Fruit fly (Drosophila melanogaster) whole organism, embryonic: Measurements from ENCODE around the gene CG33281.

ENCODE experiments used
- Adf1 ChIP-seq: fragments of 200-800 bp; sonication (Bioruptor generic); IDR thresholded peaks from 2 replicates; pipeline ENCODE4 v1.3.6; 2022; ENCODE audit warnings: missing biosample characterization, missing genetic modification characterization
- Blimp-1 ChIP-seq: fragments of 200-800 bp; sonication (Bioruptor generic); optimal IDR thresholded peaks from 3 replicates; lab custom pipeline; 2018; ENCODE audit warnings: missing biosample characterization, missing genetic modification characterization, mild to moderate bottlenecking, moderate library complexity, missing genetic modification reagents
- CG10209 ChIP-seq: fragments of 200-800 bp; sonication (Bioruptor generic); optimal IDR thresholded peaks from 3 replicates; lab custom pipeline; 2017; ENCODE audit warnings: missing biosample characterization, mild to moderate bottlenecking, missing genetic modification characterization, missing genetic modification reagents
- CG1024 ChIP-seq: fragments of 200-800 bp; sonication (Bioruptor generic); IDR thresholded peaks from 2 replicates; pipeline ENCODE4 v1.3.6; 2022; ENCODE audit warnings: missing biosample characterization, missing genetic modification characterization
- CG10366 ChIP-seq: fragments of 200-800 bp; sonication (Bioruptor generic); IDR thresholded peaks from 2 replicates; pipeline ENCODE4 v1.3.6; 2022; ENCODE audit warnings: missing biosample characterization, missing genetic modification characterization
- CG11504 ChIP-seq: fragments of 200-800 bp; sonication (Bioruptor generic); optimal IDR thresholded peaks from 3 replicates; lab custom pipeline; 2019; ENCODE audit warnings: missing biosample characterization, mild to moderate bottlenecking, missing genetic modification characterization, moderate library complexity
- CG12071 ChIP-seq: fragments of 200-800 bp; sonication (Bioruptor generic); optimal IDR thresholded peaks from 3 replicates; lab custom pipeline; 2018; ENCODE audit warnings: missing biosample characterization, mild to moderate bottlenecking, missing genetic modification characterization
- CG13775 ChIP-seq: fragments of 200-800 bp; sonication (Bioruptor generic); optimal IDR thresholded peaks from 3 replicates; lab custom pipeline; 2017; ENCODE audit warnings: missing biosample characterization, mild to moderate bottlenecking, missing genetic modification characterization
- CG17802 ChIP-seq: fragments of 200-800 bp; sonication (Bioruptor generic); optimal IDR thresholded peaks from 2 replicates; lab custom pipeline; 2018; ENCODE audit warnings: missing biosample characterization, mild to moderate bottlenecking, missing genetic modification characterization, moderate library complexity
- CG17829 ChIP-seq: fragments of 200-800 bp; optimal IDR thresholded peaks from 2 replicates; lab custom pipeline; 2019; ENCODE audit warnings: missing biosample characterization, mild to moderate bottlenecking, missing genetic modification characterization, moderate library complexity
- CG1832 ChIP-seq: fragments of 200-800 bp; sonication (Bioruptor generic); optimal IDR thresholded peaks from 2 replicates; lab custom pipeline; 2017; ENCODE audit warnings: missing biosample characterization, mild to moderate bottlenecking, missing genetic modification characterization, inconsistent platforms
- CG3995 ChIP-seq: fragments of 200-800 bp; sonication (Bioruptor generic); optimal IDR thresholded peaks from 3 replicates; lab custom pipeline; 2016; ENCODE audit warnings: missing biosample characterization, missing genetic modification characterization
- CG42726 ChIP-seq: fragments of 200-800 bp; sonication (Bioruptor generic); IDR thresholded peaks from 2 replicates; pipeline ENCODE4 v1.3.6; 2022; ENCODE audit warnings: missing biosample characterization, missing genetic modification characterization; ENCODE audit not compliant: partially characterized antibody
- CG4360 ChIP-seq: fragments of 200-800 bp; sonication (Bioruptor generic); IDR thresholded peaks from 2 replicates; pipeline ENCODE4 v1.3.6; 2022; ENCODE audit warnings: missing biosample characterization, missing genetic modification characterization
- CG6272 ChIP-seq: fragments of 200-800 bp; sonication (Bioruptor generic); IDR thresholded peaks from 2 replicates; pipeline ENCODE4 v1.3.6; 2022; ENCODE audit warnings: missing biosample characterization, missing genetic modification characterization
- CG6791 ChIP-seq: fragments of 200-800 bp; sonication (Bioruptor generic); IDR thresholded peaks from 3 replicates; pipeline ENCODE4 v1.3.6; 2022; ENCODE audit warnings: missing biosample characterization, missing genetic modification characterization; ENCODE audit not compliant: partially characterized antibody
- CG7839 ChIP-seq: fragments of 200-800 bp; sonication (Bioruptor generic); optimal IDR thresholded peaks from 3 replicates; lab custom pipeline; 2018; ENCODE audit warnings: missing biosample characterization, mild to moderate bottlenecking, missing genetic modification characterization, moderate library complexity
- CG7963 ChIP-seq: fragments of 200-800 bp; sonication (Bioruptor generic); IDR thresholded peaks from 3 replicates; pipeline ENCODE4 v1.3.6; 2022; ENCODE audit warnings: missing biosample characterization, missing genetic modification characterization; ENCODE audit not compliant: partially characterized antibody
- CG8944 ChIP-seq: fragments of 200-800 bp; sonication (Bioruptor generic); optimal IDR thresholded peaks from 3 replicates; lab custom pipeline; 2016; ENCODE audit warnings: missing biosample characterization, missing genetic modification characterization
- Deaf1 ChIP-seq: fragments of 200-800 bp; optimal IDR thresholded peaks from 3 replicates; lab custom pipeline; 2019; ENCODE audit warnings: missing biosample characterization, mild to moderate bottlenecking, missing genetic modification characterization, moderate library complexity
- Dfd ChIP-seq, 2 experiments: fragments of >200 bp; optimal IDR thresholded peaks; 2 replicates each; lab custom pipeline; 2017; ENCODE audit warnings: missing biosample characterization in 2 of 2, missing genetic modification characterization in 2 of 2
- Dp ChIP-seq: fragments of 200-800 bp; sonication (Bioruptor generic); optimal IDR thresholded peaks from 2 replicates; lab custom pipeline; 2018; ENCODE audit warnings: missing biosample characterization, mild to moderate bottlenecking, missing genetic modification characterization, moderate library complexity
- Dref ChIP-seq: fragments of 200-800 bp; sonication (Bioruptor generic); IDR thresholded peaks from 2 replicates; pipeline ENCODE4 v1.3.6; 2022; ENCODE audit warnings: missing biosample characterization, missing genetic modification characterization
- Ets65A ChIP-seq: fragments of 200-800 bp; sonication (Bioruptor generic); peaks from one replicate; lab custom pipeline; 2016; ENCODE audit warnings: missing biosample characterization, missing genetic modification characterization
- Hr3 ChIP-seq: fragments of 200-800 bp; sonication (Bioruptor generic); optimal IDR thresholded peaks from 3 replicates; lab custom pipeline; 2016; ENCODE audit warnings: missing biosample characterization, missing genetic modification characterization
- Lhr ChIP-seq: fragments of 200-800 bp; sonication (Bioruptor generic); optimal IDR thresholded peaks from 3 replicates; lab custom pipeline; 2017; ENCODE audit warnings: mild to moderate bottlenecking, missing biosample characterization, missing genetic modification reagents, missing genetic modification characterization
- NFAT ChIP-seq: fragments of 200-800 bp; sonication (Bioruptor generic); IDR thresholded peaks from 2 replicates; pipeline ENCODE4 v1.3.6; 2022; ENCODE audit warnings: missing biosample characterization, missing genetic modification characterization
- NK7.1 ChIP-seq: fragments of 200-800 bp; sonication (Bioruptor generic); optimal IDR thresholded peaks from 3 replicates; lab custom pipeline; 2016; ENCODE audit warnings: missing biosample characterization, missing genetic modification characterization
- Sox100B ChIP-seq: fragments of 200-800 bp; sonication (Bioruptor generic); optimal IDR thresholded peaks from 3 replicates; lab custom pipeline; 2018; ENCODE audit warnings: missing biosample characterization, mild to moderate bottlenecking, missing genetic modification characterization
- Stat92E ChIP-seq, 3 experiments: fragments of >200 bp in 2 of 3; fragments of 200-800 bp in 1 of 3; sonication (Bioruptor generic) in 1 of 3; optimal IDR thresholded peaks; 2 replicates each; lab custom pipeline; 2017 to 2019; ENCODE audit warnings: missing biosample characterization in 3 of 3, missing genetic modification characterization in 3 of 3, mild to moderate bottlenecking in 1 of 3, moderate library complexity in 1 of 3
- ap ChIP-seq: fragments of 200-800 bp; sonication (Bioruptor generic); IDR thresholded peaks from 2 replicates; pipeline ENCODE4 v1.3.6; 2022; ENCODE audit warnings: missing biosample characterization, missing genetic modification characterization
- br ChIP-seq: fragments of >200 bp; optimal IDR thresholded peaks from 2 replicates; lab custom pipeline; 2017
- crol ChIP-seq: fragments of 200-800 bp; sonication (Bioruptor generic); IDR thresholded peaks from 2 replicates; pipeline ENCODE4 v1.3.6; 2022; ENCODE audit warnings: missing biosample characterization, missing genetic modification characterization
- exex ChIP-seq: fragments of 200-800 bp; sonication (Bioruptor generic); optimal IDR thresholded peaks from 4 replicates; lab custom pipeline; 2018; ENCODE audit warnings: missing biosample characterization, mild to moderate bottlenecking, missing genetic modification characterization, moderate library complexity
- fd96Cb ChIP-seq: fragments of 200-800 bp; sonication (Bioruptor generic); optimal IDR thresholded peaks from 2 replicates; lab custom pipeline; 2018; ENCODE audit warnings: missing biosample characterization, mild to moderate bottlenecking, missing genetic modification characterization, moderate library complexity
- h ChIP-seq: fragments of >200 bp; optimal IDR thresholded peaks from 2 replicates; lab custom pipeline; 2017
- lab ChIP-seq: fragments of 200-800 bp; sonication (Bioruptor generic); optimal IDR thresholded peaks from 3 replicates; lab custom pipeline; 2017; ENCODE audit warnings: missing biosample characterization, missing genetic modification characterization, mild to moderate bottlenecking, moderate library complexity, missing genetic modification reagents
- peb ChIP-seq: fragments of 200-800 bp; sonication (Bioruptor generic); IDR thresholded peaks from 2 replicates; pipeline ENCODE4 v1.3.6; 2022; ENCODE audit warnings: missing biosample characterization, missing genetic modification characterization
- pho ChIP-seq: fragments of 200-800 bp; sonication (Bioruptor generic); optimal IDR thresholded peaks from 2 replicates; lab custom pipeline; 2016; ENCODE audit warnings: missing biosample characterization, missing genetic modification characterization
- prd ChIP-seq, 3 experiments: fragments of >200 bp in 2 of 3; fragments of 200-800 bp in 1 of 3; sonication (Bioruptor generic) in 1 of 3; optimal IDR thresholded peaks in 2 of 3; IDR thresholded peaks in 1 of 3; 2 replicates in 2 of 3; 3 replicates in 1 of 3; pipeline versions ENCODE4 v1.3.6 to Lab custom; 2017 to 2022; ENCODE audit warnings: missing biosample characterization in 1 of 3, missing genetic modification characterization in 1 of 3
- pros ChIP-seq: fragments of 200-800 bp; sonication (Bioruptor generic); optimal IDR thresholded peaks from 3 replicates; lab custom pipeline; 2019; ENCODE audit warnings: missing biosample characterization, mild to moderate bottlenecking, missing genetic modification characterization, moderate library complexity
- pzg ChIP-seq: fragments of 200-800 bp; sonication (Bioruptor generic); optimal IDR thresholded peaks from 3 replicates; lab custom pipeline; 2018; ENCODE audit warnings: missing biosample characterization, mild to moderate bottlenecking, missing genetic modification characterization, moderate library complexity
- sens-2 ChIP-seq: fragments of 200-800 bp; sonication (Bioruptor generic); IDR thresholded peaks from 2 replicates; pipeline ENCODE4 v1.3.6; 2022; ENCODE audit warnings: missing biosample characterization, missing genetic modification characterization
- tap ChIP-seq: fragments of 200-800 bp; optimal IDR thresholded peaks from 3 replicates; lab custom pipeline; 2019; ENCODE audit warnings: missing biosample characterization, mild to moderate bottlenecking, missing genetic modification characterization, moderate library complexity
- tll ChIP-seq, 2 experiments: fragments of 200-800 bp in 1 of 2; fragments of >200 bp in 1 of 2; sonication (Bioruptor generic) in 1 of 2; optimal IDR thresholded peaks; 2 replicates each; lab custom pipeline; 2017 to 2019; ENCODE audit warnings: missing biosample characterization in 2 of 2, missing genetic modification characterization in 2 of 2, mild to moderate bottlenecking in 1 of 2, moderate library complexity in 1 of 2
- tna ChIP-seq: fragments of 200-800 bp; sonication (Bioruptor generic); IDR thresholded peaks from 2 replicates; pipeline ENCODE4 v1.3.6; 2022; ENCODE audit warnings: missing biosample characterization, missing genetic modification characterization; ENCODE audit not compliant: partially characterized antibody
- vnd ChIP-seq: fragments of 200-800 bp; sonication (Bioruptor generic); IDR thresholded peaks from 3 replicates; pipeline ENCODE4 v1.3.6; 2022; ENCODE audit warnings: missing biosample characterization, missing genetic modification characterization; ENCODE audit not compliant: partially characterized antibody

Gene CG33281

DNA sequence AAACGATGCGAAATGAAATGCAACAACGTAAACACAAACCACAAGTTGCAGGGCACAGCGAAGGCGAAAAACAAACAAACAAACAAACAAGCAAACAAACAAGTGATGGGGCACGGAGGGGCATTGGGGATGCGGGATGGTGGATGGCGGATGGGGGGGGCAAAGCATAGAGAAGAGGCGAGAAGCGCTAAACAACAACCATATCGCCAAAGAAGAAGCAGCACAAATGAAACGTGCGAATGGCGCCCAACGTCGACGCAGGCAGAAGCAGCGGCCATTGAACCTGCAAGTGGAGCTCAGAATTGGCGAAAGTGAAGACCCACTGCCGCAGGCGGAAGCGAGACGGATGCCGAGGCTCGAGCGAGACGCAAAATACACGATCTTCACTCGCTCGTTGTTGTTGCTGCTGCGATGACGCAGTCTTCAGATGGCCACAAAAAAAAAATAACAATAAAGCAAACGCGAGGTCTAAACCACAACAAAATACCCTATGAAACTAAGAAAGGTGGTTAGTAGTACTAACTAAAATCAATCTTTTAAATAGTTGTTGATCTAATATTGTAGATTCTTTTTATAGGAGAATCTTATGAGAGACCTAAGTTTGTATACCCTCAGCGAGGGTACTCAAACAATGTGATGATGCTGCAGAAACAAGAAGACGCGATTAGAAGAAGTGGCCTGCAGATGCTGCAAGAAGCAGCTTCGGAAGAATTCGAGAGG lies 21.9 kb downstream of the CG33281 start (continued):
- TF ChIP-seq prd (optimal IDR thresholded peaks at IDR 0.05; lab: Kevin White, UChicago) = no peak
- peak; percentile 42; the same call in 1 of the 3 replicates for TF ChIP-seq prd (GFP tag; IDR thresholded peaks at IDR 0.05; lab: Robert Waterston, UW)
- no peak for TF ChIP-seq pzg
- TF ChIP-seq Adf1 (GFP tag; lab: Robert Waterston, UW) = peak; percentile 74
- TF ChIP-seq Sox100B (GFP tag; lab: Kevin White, UChicago) = no peak
- no peak for TF ChIP-seq pho
- TF ChIP-seq CG42726 (GFP tag; lab: Robert Waterston, UW) = no peak
- TF ChIP-seq CG1832 = peak; percentile 20
- TF ChIP-seq Ets65A (GFP tag; lab: Kevin White, UChicago) = peak; percentile 68
- TF ChIP-seq sens-2 = no peak
- peak; percentile 31 for TF ChIP-seq CG11504 (tag; lab: Kevin White, UChicago)
- TF ChIP-seq br = no peak
- TF ChIP-seq ap (GFP tag; lab: Robert Waterston, UW) = 0 out of 2 replicates have a peak, but pooled peaks have one; percentile 30

DNA sequence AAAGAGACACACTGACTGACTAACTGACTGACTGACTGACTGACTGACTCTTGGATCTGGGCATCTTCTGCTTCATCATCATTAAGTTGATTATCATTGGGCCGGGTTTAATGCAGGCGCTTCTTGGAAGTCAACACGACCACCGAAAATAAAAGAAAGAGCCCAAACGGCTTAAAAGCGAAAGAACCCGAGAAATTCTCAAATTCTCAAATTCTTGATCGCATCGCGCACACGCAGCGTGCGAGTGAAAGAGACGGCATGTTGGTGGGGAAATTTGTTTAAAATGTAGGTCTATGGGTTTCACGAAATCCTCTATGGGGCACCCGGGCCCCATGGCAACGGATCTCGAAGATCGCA lies 22.4 kb downstream of the CG33281 start:
- TF ChIP-seq crol (GFP tag; lab: Robert Waterston, UW) = peak; percentile 48; the same call in 1 of the 2 replicates
- TF ChIP-seq CG6791 (GFP tag; lab: Robert Waterston, UW) = peak; percentile 53; the same call in 1 of the 3 replicates
- TF ChIP-seq exex (tag; lab: Kevin White, UChicago) = no peak
- TF ChIP-seq CG1832 = peak; percentile 5
- no peak for TF ChIP-seq peb
- no peak for TF ChIP-seq tll (GFP tag; optimal IDR thresholded peaks at IDR 0.05; lab: Kevin White, UChicago)
- no peak for TF ChIP-seq NK7.1
- TF ChIP-seq Hr3 (GFP tag; lab: Kevin White, UChicago) = no peak
- no peak for TF ChIP-seq NFAT (GFP tag; lab: Robert Waterston, UW)
- TF ChIP-seq Dfd (GFP tag; optimal IDR thresholded peaks at IDR 0.05; lab: Kevin White, UChicago) = no peak
- peak in 1 of 3 experiments; percentile 91 for TF ChIP-seq Stat92E (GFP tag; optimal IDR thresholded peaks at IDR 0.05; lab: Kevin White, UChicago)
- TF ChIP-seq CG10209 (GFP tag; lab: Kevin White, UChicago) = peak; percentile 9
- no peak for TF ChIP-seq CG13775
- peak; percentile 37 for TF ChIP-seq pros (GFP tag; lab: Kevin White, UChicago)
- TF ChIP-seq CG4360 (GFP tag; lab: Robert Waterston, UW) = no peak
- TF ChIP-seq fd96Cb (tag; lab: Kevin White, UChicago) = no peak
- TF ChIP-seq lab (GFP tag; lab: Kevin White, UChicago) = no peak
- TF ChIP-seq Blimp-1 = peak; percentile 24
- no peak for TF ChIP-seq CG1024 (GFP tag; lab: Robert Waterston, UW)
- no peak for TF ChIP-seq Dref
- TF ChIP-seq vnd (GFP tag; lab: Robert Waterston, UW) = no peak
- no peak for TF ChIP-seq Lhr (GFP tag; lab: Kevin White, UChicago)
- TF ChIP-seq CG6272 (GFP tag; lab: Robert Waterston, UW) = no peak

DNA sequence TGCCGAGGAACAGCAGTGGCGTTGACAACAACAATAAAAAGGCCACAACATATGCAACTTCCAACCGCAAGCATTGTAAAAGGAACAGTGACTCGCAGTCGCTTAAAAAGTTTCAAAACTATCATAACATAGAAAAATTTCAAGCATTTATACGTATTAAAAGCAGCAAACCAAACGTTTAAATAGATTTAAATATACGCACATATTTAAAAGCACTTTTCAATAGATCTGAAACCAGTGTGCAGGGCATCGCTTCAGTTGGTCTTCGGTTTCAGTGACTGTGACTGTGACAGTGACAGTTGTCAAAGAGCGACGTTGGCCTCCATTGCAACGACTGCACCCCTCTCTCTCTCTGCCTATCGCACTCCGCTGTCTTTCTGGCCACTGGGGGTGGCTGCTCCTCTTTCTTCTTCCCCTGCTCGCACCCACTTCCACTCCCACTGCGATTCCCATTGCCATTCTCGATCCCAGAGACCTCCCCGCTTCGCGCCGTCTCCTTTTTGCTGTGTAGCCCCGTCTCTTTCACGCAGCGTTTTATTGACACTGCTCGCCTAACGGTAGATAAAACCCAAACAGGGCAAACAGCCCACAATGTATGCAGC lies 24.2 kb downstream of the CG33281 start:
- TF ChIP-seq CG7963 (GFP tag; lab: Robert Waterston, UW) (peak; percentile 63; the same call in 1 of the 3 replicates), CG10366 (GFP tag; lab: Robert Waterston, UW) (peak; percentile 85), CG3995 (GFP tag; lab: Kevin White, UChicago) (peak; percentile 85), CG12071 (GFP tag; lab: Kevin White, UChicago) (peak; percentile 76), CG7839 (peak; percentile 81), tap (peak; percentile 79), CG17829 (tag; lab: Kevin White, UChicago) (peak; percentile 84), CG17802 (peak; percentile 65), Dp (no peak), tna (GFP tag; lab: Robert Waterston, UW) (no peak), h (no peak), Deaf1 (peak; percentile 35), CG8944 (GFP tag; lab: Kevin White, UChicago) (peak; percentile 60)
